Worm (Caenorhabditis elegans) whole organism, L1 larva: ENCODE measurements around the gene C09G5.13.

Experiments
- C16A3.4 ChIP-seq: fragments of 150-350 bp; optimal IDR thresholded peaks from 2 replicates; lab custom pipeline; 2014; ENCODE audit warnings: missing biosample characterization, missing genetic modification characterization
- F16B12.6 ChIP-seq: fragments of 150-350 bp; optimal IDR thresholded peaks from 2 replicates; lab custom pipeline; 2014; ENCODE audit warnings: missing biosample characterization, missing genetic modification characterization
- aha-1 ChIP-seq: fragments of 150-350 bp; optimal IDR thresholded peaks from 2 replicates; lab custom pipeline; 2014; ENCODE audit warnings: missing biosample characterization, missing genetic modification characterization
- blmp-1 ChIP-seq: fragments of 150-350 bp; optimal IDR thresholded peaks from 2 replicates; lab custom pipeline; 2014; ENCODE audit warnings: missing biosample characterization, missing genetic modification characterization
- dpl-1 ChIP-seq, 3 experiments: fragments of 150-350 bp in 2 of 3; sonication (generic microtip) in 1 of 3; optimal IDR thresholded peaks; 2 replicates each; lab custom pipeline; 2014 to 2017; ENCODE audit warnings: missing biosample characterization in 3 of 3, missing genetic modification characterization in 3 of 3, missing genetic modification reagents in 3 of 3
- efl-1 ChIP-seq, 4 experiments: fragments of 150-350 bp; optimal IDR thresholded peaks in 3 of 4; peaks in 1 of 4; 1 replicate in 1 of 4; 2 replicates in 3 of 4; lab custom pipeline; 2014; ENCODE audit warnings: missing biosample characterization in 2 of 4, missing genetic modification characterization in 2 of 4, missing genetic modification reagents in 2 of 4
- efl-3 ChIP-seq: fragments of 200-800 bp; sonication (Bioruptor generic); optimal IDR thresholded peaks from 2 replicates; lab custom pipeline; 2018; ENCODE audit warnings: mild to moderate bottlenecking, missing genetic modification characterization, missing compliant biosample characterization
- egl-27 ChIP-seq, 2 experiments: fragments of 150-350 bp in 1 of 2; sonication (generic microtip); optimal IDR thresholded peaks; 3 replicates each; lab custom pipeline; 2017 to 2018; ENCODE audit warnings: missing biosample characterization in 2 of 2, missing genetic modification characterization in 2 of 2, missing genetic modification reagents in 2 of 2
- elt-3 ChIP-seq, 6 experiments: fragments of 150-350 bp in 1 of 6; sonication (generic microtip); optimal IDR thresholded peaks; 2 replicates each; lab custom pipeline; 2017 to 2018; ENCODE audit warnings: missing biosample characterization in 6 of 6, missing genetic modification characterization in 6 of 6, inconsistent platforms in 1 of 6
- ets-5 ChIP-seq: fragments of 200-800 bp; sonication (Bioruptor generic); IDR thresholded peaks from 2 replicates; pipeline ENCODE4 v1.3.6; 2022; ENCODE audit warnings: missing genetic modification characterization, missing compliant biosample characterization
- fkh-10 ChIP-seq: sonication (generic microtip); optimal IDR thresholded peaks from 2 replicates; lab custom pipeline; 2017; ENCODE audit warnings: missing biosample characterization, missing genetic modification reagents, missing genetic modification characterization
- fkh-4 ChIP-seq: sonication (generic microtip); optimal IDR thresholded peaks from 2 replicates; lab custom pipeline; 2016; ENCODE audit warnings: missing compliant biosample characterization, missing genetic modification characterization, borderline replicate concordance
- fkh-8 ChIP-seq: sonication (generic microtip); optimal IDR thresholded peaks from 2 replicates; lab custom pipeline; 2016; ENCODE audit warnings: mild to moderate bottlenecking, missing genetic modification characterization, missing compliant biosample characterization
- fos-1 ChIP-seq: fragments of 150-350 bp; optimal IDR thresholded peaks from 2 replicates; lab custom pipeline; 2014; ENCODE audit warnings: missing biosample characterization, missing genetic modification characterization
- grh-1 ChIP-seq: fragments of 200-800 bp; sonication (Bioruptor generic); IDR thresholded peaks from 2 replicates; pipeline ENCODE4 v1.3.6; 2022; ENCODE audit warnings: missing genetic modification reagents, missing genetic modification characterization, missing compliant biosample characterization
- irx-1 ChIP-seq: sonication (generic microtip); optimal IDR thresholded peaks from 2 replicates; lab custom pipeline; 2016; ENCODE audit warnings: missing genetic modification characterization, missing compliant biosample characterization
- lin-14 ChIP-seq: fragments of 200-800 bp; sonication (Bioruptor generic); optimal IDR thresholded peaks from 2 replicates; lab custom pipeline; 2018; ENCODE audit warnings: mild to moderate bottlenecking, missing genetic modification characterization, moderate library complexity, missing compliant biosample characterization
- lir-3 ChIP-seq: sonication (generic microtip); optimal IDR thresholded peaks from 2 replicates; lab custom pipeline; 2016; ENCODE audit warnings: mild to moderate bottlenecking, missing genetic modification characterization, moderate library complexity, missing compliant biosample characterization; ENCODE audit not compliant: poor library complexity
- lsy-2 ChIP-seq, 2 experiments: fragments of 150-350 bp; optimal IDR thresholded peaks; 2 replicates each; lab custom pipeline; 2014; ENCODE audit warnings: missing biosample characterization in 2 of 2, missing genetic modification characterization in 2 of 2
- mab-9 ChIP-seq: fragments of 200-800 bp; sonication (Bioruptor generic); IDR thresholded peaks from 2 replicates; pipeline ENCODE4 v1.3.6; 2022; ENCODE audit warnings: missing genetic modification reagents, missing genetic modification characterization, missing compliant biosample characterization
- mdl-1 ChIP-seq, 2 experiments: fragments of 150-350 bp; optimal IDR thresholded peaks; 2 replicates each; lab custom pipeline; 2014 to 2017; ENCODE audit warnings: missing biosample characterization in 2 of 2, missing genetic modification characterization in 2 of 2, inconsistent platforms in 1 of 2
- nhr-12 ChIP-seq: sonication (generic microtip); optimal IDR thresholded peaks from 2 replicates; lab custom pipeline; 2017; ENCODE audit warnings: missing biosample characterization, missing genetic modification characterization
- nhr-19 ChIP-seq: fragments of 200-800 bp; sonication (Bioruptor generic); conservative IDR thresholded peaks from 2 replicates; pipeline ENCODE4 v1.3.6; 2022; ENCODE audit warnings: missing genetic modification characterization, missing compliant biosample characterization
- nhr-237 ChIP-seq: fragments of 150-350 bp; optimal IDR thresholded peaks from 2 replicates; lab custom pipeline; 2014; ENCODE audit warnings: missing biosample characterization, missing genetic modification characterization
- nhr-76 ChIP-seq: sonication (generic microtip); optimal IDR thresholded peaks from 2 replicates; lab custom pipeline; 2017; ENCODE audit warnings: missing biosample characterization, missing genetic modification characterization
- nhr-84 ChIP-seq: sonication (generic microtip); optimal IDR thresholded peaks from 2 replicates; lab custom pipeline; 2017; ENCODE audit warnings: missing biosample characterization, missing genetic modification characterization
- nhr-90 ChIP-seq: sonication (generic microtip); optimal IDR thresholded peaks from 2 replicates; lab custom pipeline; 2016; ENCODE audit warnings: mild to moderate bottlenecking, missing genetic modification characterization, missing compliant biosample characterization; ENCODE audit not compliant: poor library complexity
- rnt-1 ChIP-seq: sonication (generic microtip); optimal IDR thresholded peaks from 2 replicates; lab custom pipeline; 2016; ENCODE audit warnings: mild to moderate bottlenecking, missing genetic modification characterization, moderate library complexity, missing compliant biosample characterization
- unc-130 ChIP-seq: fragments of 150-350 bp; optimal IDR thresholded peaks from 2 replicates; lab custom pipeline; 2017; ENCODE audit warnings: missing biosample characterization, missing genetic modification characterization, inconsistent platforms
- vab-15 ChIP-seq: sonication (generic microtip); optimal IDR thresholded peaks from 2 replicates; lab custom pipeline; 2017; ENCODE audit warnings: missing genotype, mild to moderate bottlenecking, missing genetic modification characterization, missing compliant biosample characterization
- xbp-1 ChIP-seq: sonication (generic microtip); optimal IDR thresholded peaks from 2 replicates; lab custom pipeline; 2016; ENCODE audit warnings: missing genetic modification characterization, missing compliant biosample characterization
- zag-1 ChIP-seq: fragments of 150-350 bp; optimal IDR thresholded peaks from 2 replicates; lab custom pipeline; 2014; ENCODE audit warnings: missing biosample characterization, missing genetic modification characterization
- ztf-11 ChIP-seq, 2 experiments: sonication (generic microtip); optimal IDR thresholded peaks; 2 replicates each; lab custom pipeline; 2016 to 2017; ENCODE audit warnings: missing genetic modification characterization in 2 of 2, missing biosample characterization in 1 of 2, missing compliant biosample characterization in 1 of 2

The C09G5.13 gene

ce11 chrII:10706038-10706437 is 11.2 kb upstream of the C09G5.13 start (continued):
- TF ChIP-seq irx-1 (tag; lab: Kevin White, UChicago) (peak; percentile 6), mab-9 (GFP tag; lab: Robert Waterston, UW) (no peak), nhr-76 (no peak), elt-3 (tag; optimal IDR thresholded peaks at IDR 0.05; lab: Kevin White, UChicago) (peak in 2 of 6 experiments; percentile 17 to 26), F16B12.6 (tag; lab: Kevin White, UChicago) (no peak), xbp-1 (tag; lab: Kevin White, UChicago) (no peak), lin-14 (GFP tag; lab: Kevin White, UChicago) (peak; percentile 70), blmp-1 (tag; lab: Kevin White, UChicago) (peak; percentile 97), unc-130 (no peak), fos-1 (tag; lab: Kevin White, UChicago) (no peak), lsy-2 (tag; optimal IDR thresholded peaks at IDR 0.05; lab: Kevin White, UChicago) (peak in 1 of 2 experiments; percentile 8), nhr-84 (tag; lab: Kevin White, UChicago) (no peak), aha-1 (tag; lab: Kevin White, UChicago) (no peak), zag-1 (tag; lab: Kevin White, UChicago) (no peak)

DNA sequence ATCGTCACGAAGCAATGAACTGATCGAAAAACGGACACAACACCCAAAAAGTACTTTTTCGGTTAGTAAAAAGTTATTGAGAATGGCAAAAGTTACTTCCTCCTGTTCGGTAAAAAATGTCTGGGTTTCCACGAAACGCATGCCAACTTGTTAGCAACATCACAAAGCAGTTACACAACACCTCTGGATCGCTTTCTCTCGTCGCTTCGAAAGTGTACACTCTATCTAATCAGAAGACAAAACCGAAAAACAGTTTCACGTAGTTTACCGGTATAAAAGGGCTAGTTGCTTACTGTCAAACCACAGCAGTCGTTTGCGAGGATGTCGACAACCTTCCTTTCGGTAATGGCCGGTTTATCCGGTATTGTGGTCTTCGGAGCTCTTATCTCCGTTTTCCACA is 10.3 kb upstream of the C09G5.13 start, which contains the start of gene col-80:
Gene col-80, plus strand, starts transcription at position 301 of the 400 bp plus-strand sequence.
- TF ChIP-seq nhr-19 (GFP tag; lab: Robert Waterston, UW): no peak
- no peak for TF ChIP-seq efl-1 (optimal IDR thresholded peaks at IDR 0.05; lab: Kevin White, UChicago)
- peak in 1 of 2 experiments; percentile 69 for TF ChIP-seq efl-1 (GFP tag; optimal IDR thresholded peaks at IDR 0.05 in 1 of 2; lab: Kevin White, UChicago)
- no peak for TF ChIP-seq grh-1
- TF ChIP-seq dpl-1 (GFP tag; optimal IDR thresholded peaks at IDR 0.05; lab: Kevin White, UChicago): no peak
- TF ChIP-seq lir-3 (tag; lab: Kevin White, UChicago): no peak

DNA sequence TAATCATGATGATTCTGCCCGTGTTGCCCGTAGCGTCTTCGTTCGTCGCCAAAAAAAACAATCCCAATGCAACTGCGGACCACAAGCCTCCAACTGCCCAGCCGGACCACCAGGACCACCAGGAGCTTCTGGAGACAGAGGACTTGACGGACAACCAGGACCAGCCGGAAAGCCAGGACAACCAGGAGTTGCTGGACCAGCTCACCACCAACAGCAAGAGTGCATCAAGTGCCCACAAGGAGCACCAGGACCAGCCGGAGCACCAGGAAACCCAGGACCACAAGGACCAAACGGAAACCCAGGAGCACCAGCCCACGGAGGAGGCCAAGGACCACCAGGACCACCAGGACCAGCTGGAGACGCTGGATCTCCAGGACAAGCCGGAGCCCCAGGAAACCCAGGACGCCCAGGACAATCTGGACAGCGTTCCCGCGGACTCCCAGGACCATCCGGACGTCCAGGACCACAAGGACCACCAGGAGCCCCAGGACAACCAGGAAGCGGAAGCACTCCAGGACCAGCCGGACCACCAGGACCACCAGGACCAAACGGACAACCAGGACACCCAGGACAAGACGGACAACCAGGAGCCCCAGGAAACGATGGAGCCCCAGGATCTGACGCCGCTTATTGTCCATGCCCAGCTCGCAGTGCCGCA is 9.7 kb upstream of the C09G5.13 start:
- TF ChIP-seq fkh-4 (tag; lab: Kevin White, UChicago): no peak

- TF ChIP-seq C16A3.4 (tag; lab: Kevin White, UChicago) (no peak), aha-1 (tag; lab: Kevin White, UChicago) (no peak), xbp-1 (tag; lab: Kevin White, UChicago) (no peak), vab-15 (tag; lab: Kevin White, UChicago) (no peak), fkh-10 (GFP tag; lab: Kevin White, UChicago) (no peak), nhr-237 (tag; lab: Kevin White, UChicago) (no peak), grh-1 (no peak), efl-3 (GFP tag; lab: Kevin White, UChicago) (no peak), nhr-12 (tag; lab: Kevin White, UChicago) (no peak), nhr-90 (tag; lab: Kevin White, UChicago) (no peak), lin-14 (GFP tag; lab: Kevin White, UChicago) (no peak), ztf-11 (tag; optimal IDR thresholded peaks at IDR 0.05; lab: Kevin White, UChicago) (no peak), ets-5 (GFP tag; lab: Robert Waterston, UW) (no peak), mdl-1 (tag; optimal IDR thresholded peaks at IDR 0.05; lab: Kevin White, UChicago) (no peak), egl-27 (tag; optimal IDR thresholded peaks at IDR 0.05; lab: Kevin White, UChicago) (no peak), rnt-1 (tag; lab: Kevin White, UChicago) (no peak), fkh-8 (no peak)
- TF ChIP-seq, all 84 proteins: peak for 0
Observed at ce11 chrII:10708660-10709059, 8.6 kb upstream of the C09G5.13 start, which contains the start of gene bli-1. TSS of gene bli-1 (plus strand) at chrII:10708960.
